Fruit fly (Drosophila melanogaster) whole organism, wandering third instar larva: Measurements from ENCODE around the gene CG11349.

ENCODE experiments used
- Abd-B ChIP-seq: fragments of >200 bp; optimal IDR thresholded peaks from 2 replicates; lab custom pipeline; 2017; ENCODE audit warnings: missing biosample characterization, missing genetic modification characterization
- CG9705 ChIP-seq: fragments of 200-800 bp; sonication (Bioruptor generic); optimal IDR thresholded peaks from 2 replicates; lab custom pipeline; 2018; ENCODE audit warnings: missing biosample characterization, mild to moderate bottlenecking, missing genetic modification characterization
- Myc ChIP-seq: fragments of >200 bp; optimal IDR thresholded peaks from 2 replicates; lab custom pipeline; 2017
- N ChIP-seq: fragments of >200 bp; optimal IDR thresholded peaks from 2 replicates; lab custom pipeline; 2018; ENCODE audit warnings: missing biosample characterization, missing external identifiers, missing genetic modification characterization
- OdsH ChIP-seq: fragments of 200-800 bp; sonication (Bioruptor generic); optimal IDR thresholded peaks from 2 replicates; lab custom pipeline; 2016; ENCODE audit warnings: missing biosample characterization, mild to moderate bottlenecking, missing genetic modification characterization
- Vsx2 ChIP-seq: fragments of 200-300, 225-300 bp; sonication (Bioruptor generic); optimal IDR thresholded peaks from 2 replicates; lab custom pipeline; 2018; ENCODE audit warnings: missing biosample characterization, missing genetic modification characterization; ENCODE audit not compliant: partially characterized antibody
- br ChIP-seq: fragments of 200-800 bp; sonication (Bioruptor generic); optimal IDR thresholded peaks from 2 replicates; lab custom pipeline; 2016; ENCODE audit warnings: missing biosample characterization, missing genetic modification characterization
- fru ChIP-seq: fragments of 200-800 bp; sonication (Bioruptor generic); optimal IDR thresholded peaks from 3 replicates; lab custom pipeline; 2016; ENCODE audit warnings: missing biosample characterization, mild to moderate bottlenecking, missing genetic modification characterization
- h ChIP-seq: fragments of 200-800 bp; sonication (Bioruptor generic); optimal IDR thresholded peaks from 3 replicates; lab custom pipeline; 2016; ENCODE audit warnings: missing biosample characterization, mild to moderate bottlenecking, missing genetic modification characterization
- lola ChIP-seq: fragments of >200 bp; optimal IDR thresholded peaks from 2 replicates; lab custom pipeline; 2017; ENCODE audit warnings: missing biosample characterization, missing genetic modification characterization
- psq ChIP-seq: fragments of 200-800 bp; sonication (Bioruptor generic); optimal IDR thresholded peaks from 3 replicates; lab custom pipeline; 2017; ENCODE audit warnings: missing biosample characterization, mild to moderate bottlenecking, missing genetic modification characterization, moderate library complexity
- rgr ChIP-seq: fragments of 200-800 bp; sonication (Bioruptor generic); optimal IDR thresholded peaks from 3 replicates; lab custom pipeline; 2016; ENCODE audit warnings: missing biosample characterization, mild to moderate bottlenecking, missing genetic modification characterization
- sage ChIP-seq: fragments of 200-800 bp; sonication (Bioruptor generic); optimal IDR thresholded peaks from 2 replicates; lab custom pipeline; 2016; ENCODE audit warnings: missing biosample characterization, mild to moderate bottlenecking, missing genetic modification characterization
- usp ChIP-seq: fragments of >200 bp; optimal IDR thresholded peaks from 2 replicates; lab custom pipeline; 2017; ENCODE audit warnings: missing biosample characterization, missing genetic modification characterization

- TF ChIP-seq Abd-B (GFP tag; lab: Kevin White, UChicago): no peak
- TF ChIP-seq usp (GFP tag; lab: Kevin White, UChicago): no peak
- TF ChIP-seq N (GFP tag; lab: Kevin White, UChicago): no peak
- TF ChIP-seq br (GFP tag; lab: Kevin White, UChicago): no peak
- TF ChIP-seq rgr (GFP tag; lab: Kevin White, UChicago): no peak
- TF ChIP-seq sage: no peak
- TF ChIP-seq Myc (lab: Kevin White, UChicago): peak; percentile 51
- no peak for TF ChIP-seq psq (GFP tag; lab: Kevin White, UChicago)
- TF ChIP-seq lola (GFP tag; lab: Kevin White, UChicago): no peak
- TF ChIP-seq h (GFP tag; lab: Kevin White, UChicago): no peak
- TF ChIP-seq OdsH (GFP tag; lab: Kevin White, UChicago): no peak
- TF ChIP-seq fru (GFP tag; lab: Kevin White, UChicago): no peak
- TF ChIP-seq Vsx2 (GFP tag; lab: Kevin White, UChicago): no peak
- TF ChIP-seq CG9705 (GFP tag; lab: Kevin White, UChicago): no peak
These were observed 32.7 kb upstream of the CG11349 start for dm6 chr3L:4440153-4440552.
